Worm (Caenorhabditis elegans) whole organism, L4 larva: ENCODE results near the gene B0244.17.
A peak's percentile ranks its signal among the peaks of the same experiment; 100 is the strongest.

Source experiments
- D1046.2 ChIP-seq: fragments of 200-800 bp; sonication (Bioruptor generic); IDR thresholded peaks from 2 replicates; pipeline ENCODE4 v1.3.6; 2022; ENCODE audit warnings: missing genetic modification characterization, missing compliant biosample characterization
- F26F4.8 ChIP-seq: fragments of 200-800 bp; sonication (Bioruptor generic); conservative IDR thresholded peaks from 2 replicates; pipeline ENCODE4 v1.3.6; 2022; ENCODE audit warnings: missing genetic modification characterization, missing compliant biosample characterization
- F37D6.2 ChIP-seq: sonication (generic microtip); optimal IDR thresholded peaks from 2 replicates; lab custom pipeline; 2016; ENCODE audit warnings: mild to moderate bottlenecking, missing genetic modification characterization, missing compliant biosample characterization
- F44E2.7 ChIP-seq: fragments of 200-800 bp; sonication (Bioruptor generic); IDR thresholded peaks from 2 replicates; pipeline ENCODE4 v2.1.2; 2022; ENCODE audit warnings: missing genetic modification characterization, missing compliant biosample characterization
- T20F7.1 ChIP-seq: fragments of 200-800 bp; sonication (Bioruptor generic); optimal IDR thresholded peaks from 2 replicates; lab custom pipeline; 2018; ENCODE audit warnings: mild to moderate bottlenecking, missing genetic modification characterization, missing compliant biosample characterization
- T26A8.4 ChIP-seq: fragments of 200-800 bp; sonication (Bioruptor generic); IDR thresholded peaks from 2 replicates; pipeline ENCODE4 v1.3.6; 2022; ENCODE audit warnings: missing genetic modification characterization, missing compliant biosample characterization
- Y105C5A.15 ChIP-seq: fragments of 200-800 bp; sonication (Bioruptor generic); IDR thresholded peaks from 2 replicates; pipeline ENCODE4 v1.3.6; 2022; ENCODE audit warnings: missing genetic modification characterization, missing compliant biosample characterization
- Y48G9A.11 ChIP-seq: fragments of 200-800 bp; sonication (Bioruptor generic); IDR thresholded peaks from 2 replicates; pipeline ENCODE4 v1.3.6; 2022; ENCODE audit warnings: missing genetic modification reagents, missing genetic modification characterization, missing compliant biosample characterization
- Y75B8A.6 ChIP-seq: fragments of 200-800 bp; sonication (Bioruptor generic); IDR thresholded peaks from 2 replicates; pipeline ENCODE4 v1.3.6; 2022; ENCODE audit warnings: missing genetic modification reagents, missing genetic modification characterization, missing compliant biosample characterization
- ZK337.2 ChIP-seq: fragments of 200-800 bp; sonication (Bioruptor generic); IDR thresholded peaks from 2 replicates; pipeline ENCODE4 v1.3.6; 2022; ENCODE audit warnings: missing genetic modification reagents, missing genetic modification characterization, missing compliant biosample characterization
- aly-2 ChIP-seq: sonication (generic microtip); optimal IDR thresholded peaks from 2 replicates; lab custom pipeline; 2018; ENCODE audit warnings: missing biosample characterization, missing genetic modification characterization
- arid-1 ChIP-seq: fragments of 200-800 bp; sonication (Bioruptor generic); conservative IDR thresholded peaks from 2 replicates; pipeline ENCODE4 v1.3.6; 2022; ENCODE audit warnings: missing genetic modification reagents, missing genetic modification characterization, missing compliant biosample characterization
- ceh-20 ChIP-seq: fragments of 200-800 bp; sonication (Bioruptor generic); IDR thresholded peaks from 2 replicates; pipeline ENCODE4 v1.3.6; 2022; ENCODE audit warnings: missing genetic modification reagents, missing genetic modification characterization, missing compliant biosample characterization
- ces-1 ChIP-seq: fragments of 150-350 bp; sonication (generic microtip); optimal IDR thresholded peaks from 4 replicates; lab custom pipeline; 2014; ENCODE audit warnings: missing biosample characterization, missing genetic modification reagents, missing genetic modification characterization
- cey-2 ChIP-seq: sonication (generic microtip); optimal IDR thresholded peaks from 3 replicates; lab custom pipeline; 2017; ENCODE audit warnings: missing genetic modification characterization, mild to moderate bottlenecking, missing compliant biosample characterization, antibody characterized with exemption, borderline replicate concordance; ENCODE audit not compliant: insufficient read depth
- daf-16 ChIP-seq, 3 experiments: sonication (generic microtip); optimal IDR thresholded peaks; 2 replicates each; lab custom pipeline; 2016 to 2017; ENCODE audit warnings: missing genetic modification characterization in 3 of 3, missing genetic modification reagents in 3 of 3, mild to moderate bottlenecking in 2 of 3, missing compliant biosample characterization in 2 of 3, missing biosample characterization in 1 of 3, moderate library complexity in 1 of 3
- daf-19 ChIP-seq: fragments of 200-800 bp; sonication (Bioruptor generic); conservative IDR thresholded peaks from 2 replicates; pipeline ENCODE4 v1.3.6; 2022; ENCODE audit warnings: missing genetic modification characterization, missing compliant biosample characterization
- daf-8 ChIP-seq: fragments of 200-800 bp; sonication (Bioruptor generic); IDR thresholded peaks from 2 replicates; pipeline ENCODE4 v1.3.6; 2022; ENCODE audit warnings: missing genetic modification characterization, missing compliant biosample characterization
- dmd-6 ChIP-seq: fragments of 200-800 bp; sonication (Bioruptor generic); IDR thresholded peaks from 2 replicates; pipeline ENCODE4 v1.3.6; 2022; ENCODE audit warnings: missing genetic modification reagents, missing genetic modification characterization, missing compliant biosample characterization
- egl-43 ChIP-seq: fragments of 200-800 bp; sonication (Bioruptor generic); IDR thresholded peaks from 2 replicates; pipeline ENCODE4 v1.3.6; 2022; ENCODE audit warnings: missing genetic modification reagents, missing genetic modification characterization, missing compliant biosample characterization
- hif-1 ChIP-seq, 2 experiments: sonication (generic microtip); optimal IDR thresholded peaks; 2 replicates each; lab custom pipeline; 2016 to 2017; ENCODE audit warnings: missing compliant biosample characterization in 2 of 2, missing genetic modification characterization in 2 of 2, missing genetic modification reagents in 2 of 2, missing genotype in 2 of 2, mild to moderate bottlenecking in 1 of 2
- hlh-11 ChIP-seq: fragments of 200-800 bp; sonication (Bioruptor generic); optimal IDR thresholded peaks from 2 replicates; lab custom pipeline; 2018; ENCODE audit warnings: mild to moderate bottlenecking, missing genetic modification characterization, missing compliant biosample characterization
- hlh-30 ChIP-seq: sonication (generic microtip); optimal IDR thresholded peaks from 2 replicates; lab custom pipeline; 2017; ENCODE audit warnings: antibody characterized with exemption, mild to moderate bottlenecking, missing genetic modification characterization, missing compliant biosample characterization; ENCODE audit not compliant: insufficient read depth
- lim-7 ChIP-seq: fragments of 200-800 bp; sonication (Bioruptor generic); IDR thresholded peaks from 2 replicates; pipeline ENCODE4 v1.3.6; 2022; ENCODE audit warnings: missing genetic modification characterization, missing compliant biosample characterization
- lin-1 ChIP-seq: fragments of 200-800 bp; sonication (Bioruptor generic); IDR thresholded peaks from 2 replicates; pipeline ENCODE4 v1.3.6; 2022; ENCODE audit warnings: missing genetic modification reagents, missing genetic modification characterization, missing compliant biosample characterization
- lin-15B ChIP-seq: fragments of 150-350 bp; sonication (generic microtip); optimal IDR thresholded peaks from 3 replicates; lab custom pipeline; 2014; ENCODE audit warnings: missing biosample characterization, missing genetic modification characterization
- madf-5 ChIP-seq, 2 experiments: fragments of 200-800 bp; sonication (Bioruptor generic); IDR thresholded peaks; 2 replicates each; pipeline ENCODE4 v1.3.6; 2022; ENCODE audit warnings: missing compliant biosample characterization in 2 of 2, missing genetic modification characterization in 2 of 2
- mdt-29 ChIP-seq: fragments of 200-800 bp; sonication (Bioruptor generic); IDR thresholded peaks from 2 replicates; pipeline ENCODE4 v1.3.6; 2022; ENCODE audit warnings: missing genetic modification reagents, missing genetic modification characterization, missing compliant biosample characterization
- nhr-10 ChIP-seq: fragments of 150-350 bp; optimal IDR thresholded peaks from 2 replicates; lab custom pipeline; 2014; ENCODE audit warnings: missing biosample characterization, missing genetic modification characterization
- nhr-42 ChIP-seq: fragments of 200-800 bp; sonication (Bioruptor generic); IDR thresholded peaks from 2 replicates; pipeline ENCODE4 v1.3.6; 2022; ENCODE audit warnings: missing genetic modification characterization, missing compliant biosample characterization
- php-3 ChIP-seq: fragments of 200-800 bp; sonication (Bioruptor generic); IDR thresholded peaks from 2 replicates; pipeline ENCODE4 v1.3.6; 2022; ENCODE audit warnings: missing genetic modification reagents, missing genetic modification characterization, missing compliant biosample characterization
- pqm-1 ChIP-seq: sonication (generic microtip); optimal IDR thresholded peaks from 2 replicates; lab custom pipeline; 2017; ENCODE audit warnings: missing biosample characterization, missing genetic modification characterization
- sdz-12 ChIP-seq: fragments of 200-800 bp; sonication (Bioruptor generic); optimal IDR thresholded peaks from 2 replicates; lab custom pipeline; 2018; ENCODE audit warnings: mild to moderate bottlenecking, missing genetic modification characterization, missing compliant biosample characterization
- snpc-1.2 ChIP-seq: fragments of 200-800 bp; sonication (Bioruptor generic); IDR thresholded peaks from 2 replicates; pipeline ENCODE4 v1.3.6; 2022; ENCODE audit warnings: missing genetic modification reagents, missing genetic modification characterization, missing compliant biosample characterization
- snpc-4 ChIP-seq: fragments of 150-350 bp; optimal IDR thresholded peaks from 2 replicates; lab custom pipeline; 2014; ENCODE audit warnings: missing biosample characterization, missing genetic modification characterization
- spr-3 ChIP-seq: fragments of 200-800 bp; sonication (Bioruptor generic); optimal IDR thresholded peaks from 2 replicates; lab custom pipeline; 2018; ENCODE audit warnings: mild to moderate bottlenecking, missing genetic modification characterization, missing compliant biosample characterization
- tag-97 ChIP-seq: fragments of 200-800 bp; sonication (Bioruptor generic); IDR thresholded peaks from 2 replicates; pipeline ENCODE4 v1.3.6; 2022; ENCODE audit warnings: missing genetic modification characterization, missing compliant biosample characterization
- unc-39 ChIP-seq: sonication (generic microtip); optimal IDR thresholded peaks from 2 replicates; lab custom pipeline; 2017; ENCODE audit warnings: missing biosample characterization, missing genetic modification characterization
- unc-62 ChIP-seq, 3 experiments: fragments of 150-350 bp in 1 of 3; sonication (generic microtip); optimal IDR thresholded peaks in 2 of 3; peaks in 1 of 3; 1 replicate in 1 of 3; 2 replicates in 2 of 3; lab custom pipeline; 2014 to 2017; ENCODE audit warnings: missing biosample characterization in 3 of 3, missing genetic modification characterization in 3 of 3, missing genetic modification reagents in 3 of 3, missing genotype in 1 of 3
- vab-7 ChIP-seq: fragments of 200-800 bp; sonication (Bioruptor generic); IDR thresholded peaks from 2 replicates; pipeline ENCODE4 v1.3.6; 2022; ENCODE audit warnings: missing genetic modification reagents, missing genetic modification characterization, missing compliant biosample characterization

Gene B0244.17

DNA sequence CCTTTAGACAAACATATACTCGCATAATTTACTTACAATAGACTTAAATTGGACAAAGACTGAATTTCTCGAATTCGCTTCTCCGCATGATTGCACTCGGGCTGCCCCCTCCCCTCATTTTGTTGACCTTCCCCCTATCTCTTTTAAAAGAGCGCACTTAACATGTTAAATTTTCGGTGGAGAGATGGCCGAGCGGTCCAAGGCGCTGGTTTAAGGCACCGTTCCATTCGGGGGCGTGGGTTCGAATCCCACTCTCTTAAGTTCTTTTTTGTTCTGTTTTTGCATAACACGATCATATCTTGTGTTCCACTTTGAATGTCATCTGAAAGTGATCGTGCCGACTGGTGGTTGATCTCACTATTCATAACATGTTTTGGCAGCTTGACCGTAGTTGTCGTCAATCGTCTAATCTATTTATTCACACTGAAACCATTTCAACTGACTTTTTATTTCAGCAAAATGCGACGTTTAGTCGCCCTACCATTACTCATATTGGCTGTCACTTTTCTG lies 36.8 kb downstream of the B0244.17 start, which contains the start of gene cutl-23 (continued):
- TF ChIP-seq daf-16 (GFP tag; optimal IDR thresholded peaks at IDR 0.05; lab: Kevin White, UChicago) (peak in 1 of 2 experiments; percentile 34), daf-16 (tag; optimal IDR thresholded peaks at IDR 0.05; lab: Kevin White, UChicago) (no peak), F26F4.8 (GFP tag; lab: Robert Waterston, UW) (peak; percentile 80; the same call in 1 of the 2 replicates), hlh-11 (tag; lab: Kevin White, UChicago) (peak; percentile 19), pqm-1 (tag; lab: Kevin White, UChicago) (no peak), nhr-42 (GFP tag; lab: Robert Waterston, UW) (no peak), daf-8 (GFP tag; lab: Robert Waterston, UW) (no peak), dmd-6 (GFP tag; lab: Robert Waterston, UW) (peak; percentile 24; the same call in 1 of the 2 replicates), lim-7 (GFP tag; lab: Robert Waterston, UW) (peak; percentile 86), Y105C5A.15 (0 out of 2 replicates have a peak, but pooled peaks have one; percentile 54), Y48G9A.11 (peak; percentile 77), snpc-4 (tag; lab: Kevin White, UChicago) (no peak), php-3 (GFP tag; lab: Robert Waterston, UW) (no peak), hlh-30 (tag; lab: Kevin White, UChicago) (no peak), vab-7 (GFP tag; lab: Robert Waterston, UW) (peak; percentile 86), daf-19 (GFP tag; lab: Robert Waterston, UW) (peak; percentile 58; the same call in 1 of the 2 replicates), sdz-12 (GFP tag; lab: Kevin White, UChicago) (no peak), ZK337.2 (GFP tag; lab: Robert Waterston, UW) (no peak), cey-2 (tag; lab: Kevin White, UChicago) (no peak), unc-39 (tag; lab: Kevin White, UChicago) (no peak), lin-1 (GFP tag; lab: Robert Waterston, UW) (0 out of 2 replicates have a peak, but pooled peaks have one; percentile 29), T20F7.1 (GFP tag; lab: Kevin White, UChicago) (no peak), spr-3 (GFP tag; lab: Kevin White, UChicago) (no peak), lin-15B (tag; lab: Kevin White, UChicago) (no peak), hif-1 (tag; optimal IDR thresholded peaks at IDR 0.05; lab: Kevin White, UChicago) (peak in 1 of 2 experiments; percentile 10), ces-1 (GFP tag; lab: Kevin White, UChicago) (no peak), Y75B8A.6 (GFP tag; lab: Robert Waterston, UW) (no peak), nhr-10 (tag; lab: Kevin White, UChicago) (no peak), ceh-20 (GFP tag; lab: Robert Waterston, UW) (0 out of 2 replicates have a peak, but pooled peaks have one; percentile 30), F44E2.7 (peak; percentile 59; the same call in 1 of the 2 replicates), F37D6.2 (tag; lab: Kevin White, UChicago) (no peak), T26A8.4 (peak; percentile 60; the same call in 1 of the 2 replicates), unc-62 (GFP tag; optimal IDR thresholded peaks at IDR 0.05 in 1 of 2; lab: Kevin White, UChicago) (no peak), unc-62 (tag; optimal IDR thresholded peaks at IDR 0.05; lab: Kevin White, UChicago) (no peak)

DNA sequence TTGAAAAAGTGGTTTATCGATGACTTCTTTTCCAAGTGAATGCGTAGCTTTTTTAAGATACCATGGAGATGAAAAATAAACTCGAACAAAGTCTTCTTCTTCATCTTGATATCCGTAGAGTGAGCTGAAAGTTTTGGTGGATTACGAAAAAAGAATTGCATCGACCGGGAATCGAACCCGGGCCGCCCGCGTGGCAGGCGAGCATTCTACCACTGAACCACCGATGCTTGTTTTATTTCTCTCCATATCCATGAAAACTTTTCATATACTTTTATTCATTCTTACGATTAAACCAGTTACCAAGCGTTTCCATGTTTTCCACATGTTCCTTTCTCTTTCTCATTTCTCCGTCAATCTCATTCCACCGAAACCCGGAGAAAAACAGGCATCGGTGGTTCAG lies 49.1 kb downstream of the B0244.17 start:
- TF ChIP-seq F26F4.8 (GFP tag; lab: Robert Waterston, UW): 0 out of 2 replicates have a peak, but pooled peaks have one; percentile 69
- peak; percentile 88 for TF ChIP-seq Y48G9A.11
- peak; percentile 78 for TF ChIP-seq arid-1
- peak in 1 of 2 experiments; percentile 76; a peak in 1 of 4 replicates for TF ChIP-seq madf-5 (GFP tag; IDR thresholded peaks at IDR 0.05; lab: Robert Waterston, UW)
- TF ChIP-seq aly-2 (tag; lab: Kevin White, UChicago): no peak
- peak; percentile 72; the same call in 1 of the 2 replicates for TF ChIP-seq egl-43
- peak; percentile 74 for TF ChIP-seq lim-7 (GFP tag; lab: Robert Waterston, UW)
- TF ChIP-seq mdt-29: peak; percentile 26; the same call in 1 of the 2 replicates
- TF ChIP-seq D1046.2 (GFP tag; lab: Robert Waterston, UW): 0 out of 2 replicates have a peak, but pooled peaks have one; percentile 15
- peak; percentile 65; the same call in 1 of the 2 replicates for TF ChIP-seq vab-7 (GFP tag; lab: Robert Waterston, UW)
- no peak for TF ChIP-seq T26A8.4
- no peak for TF ChIP-seq T20F7.1 (GFP tag; lab: Kevin White, UChicago)
- no peak for TF ChIP-seq tag-97
- TF ChIP-seq snpc-1.2: no peak
